Worm (Caenorhabditis elegans) whole organism, L4/young adult: ENCODE data around the gene cyp-32A1.

ENCODE experiments used
- W03F9.2 ChIP-seq: fragments of 150-350 bp; optimal IDR thresholded peaks from 2 replicates; lab custom pipeline; 2014; ENCODE audit warnings: missing biosample characterization, missing genetic modification characterization
- dao-5 ChIP-seq: sonication (generic microtip); optimal IDR thresholded peaks from 2 replicates; lab custom pipeline; 2016; ENCODE audit warnings: missing genotype, missing genetic modification characterization, moderate library complexity, missing compliant biosample characterization
- him-1 ChIP-seq: sonication (generic microtip); optimal IDR thresholded peaks from 2 replicates; lab custom pipeline; 2016; ENCODE audit warnings: missing genotype, missing genetic modification reagents, missing genetic modification characterization, missing compliant biosample characterization

DNA sequence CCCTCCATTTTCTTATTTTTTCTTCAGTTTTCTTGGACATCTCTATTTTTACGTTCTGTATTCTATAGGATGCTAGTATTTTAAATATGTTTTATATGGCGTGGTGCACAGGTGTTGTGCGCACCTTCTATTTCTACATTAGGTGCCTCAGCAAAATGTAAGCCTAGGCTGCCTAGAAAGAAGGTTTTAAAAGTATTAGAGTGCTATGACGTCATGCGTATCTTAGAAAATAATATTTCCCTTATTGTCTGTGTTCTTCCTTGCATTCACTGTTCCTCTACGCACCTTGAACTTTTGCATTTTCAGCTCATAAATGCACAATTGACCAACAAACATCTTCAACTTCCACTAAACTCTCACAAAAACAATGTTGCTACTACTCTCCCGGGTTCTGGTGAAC is 10.7 kb upstream of the cyp-32A1 start, which contains the start of gene frpr-3:
- no peak for TF ChIP-seq W03F9.2 (tag; lab: Kevin White, UChicago)
- no peak for TF ChIP-seq him-1 (tag; lab: Kevin White, UChicago)
- TF ChIP-seq dao-5 (tag; lab: Kevin White, UChicago) = no peak
